Fruit fly (Drosophila melanogaster): ENCODE results near the gene CG5026.

The CG5026 gene

DNA sequence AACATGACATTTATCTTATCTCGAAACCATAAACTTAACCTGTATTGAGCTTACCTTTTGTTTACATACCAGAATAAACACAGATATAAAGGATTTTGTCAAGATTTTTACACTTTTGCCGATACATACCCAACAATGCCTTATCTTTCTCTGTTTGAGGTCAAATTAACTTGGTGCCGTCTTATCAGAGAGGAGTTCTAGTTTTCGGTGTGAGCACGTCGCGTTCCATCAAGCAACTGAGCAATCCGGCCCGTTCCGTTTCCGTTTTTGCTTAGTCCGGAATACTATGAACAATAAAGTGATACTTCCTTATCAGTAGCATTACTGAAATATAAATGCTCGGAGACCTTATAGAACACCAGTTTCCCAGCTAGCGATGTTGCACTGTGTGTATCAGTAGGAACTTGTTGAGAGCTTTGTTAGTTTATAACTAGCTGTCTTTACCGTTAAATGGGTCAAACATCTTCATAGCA, 17.6 kb downstream of the CG5026 start, which contains the start of gene Galk (continued):
- TF ChIP-seq CG15696 (tag; optimal IDR thresholded peaks at IDR 0.05) (no peak), CG13775 (GFP tag; optimal IDR thresholded peaks at IDR 0.05) (no peak), Oaz (GFP tag; IDR thresholded peaks at IDR 0.05) (peak; percentile 48), CG30020 (tag; optimal IDR thresholded peaks at IDR 0.05) (no peak), CG13624 (GFP tag; optimal IDR thresholded peaks at IDR 0.05) (peak; percentile 25), CG2678 (tag; optimal IDR thresholded peaks at IDR 0.05) (peak; percentile 76), hb (GFP tag; IDR thresholded peaks at IDR 0.05; ENCODE audit: partially characterized antibody) (no peak), CG13296 (GFP tag; optimal IDR thresholded peaks at IDR 0.05) (peak; percentile 78), bsh (GFP tag; optimal IDR thresholded peaks at IDR 0.05) (peak in 1 of 2 experiments; percentile 49), CG12299 (tag; optimal IDR thresholded peaks at IDR 0.05) (peak; percentile 48), NFAT (GFP tag; IDR thresholded peaks at IDR 0.05) (peak; percentile 87), CHES-1-like (GFP tag; optimal IDR thresholded peaks at IDR 0.05) (peak; percentile 58), CG6854 (GFP tag; optimal IDR thresholded peaks at IDR 0.05) (peak; percentile 51), Dip3 (GFP tag; optimal IDR thresholded peaks at IDR 0.05) (peak; percentile 43), sc (optimal IDR thresholded peaks at IDR 0.05) (no peak), sc (GFP tag; optimal IDR thresholded peaks at IDR 0.05) (peak; percentile 2), CG34376 (GFP tag; optimal IDR thresholded peaks at IDR 0.05) (peak; percentile 95), emc (GFP tag; optimal IDR thresholded peaks at IDR 0.05) (peak; percentile 1), CG18599 (GFP tag; optimal IDR thresholded peaks at IDR 0.05) (peak; percentile 85), CG17802 (tag; optimal IDR thresholded peaks at IDR 0.05) (peak; percentile 25), H15 (GFP tag; IDR thresholded peaks at IDR 0.05) (no peak), Ets97D (GFP tag; optimal IDR thresholded peaks at IDR 0.05) (peak; percentile 11), crc (GFP tag; optimal IDR thresholded peaks at IDR 0.05) (no peak), CG7839 (tag; optimal IDR thresholded peaks at IDR 0.05) (peak; percentile 59), Side (GFP tag; optimal IDR thresholded peaks at IDR 0.05) (peak; percentile 66), CG1233 (GFP tag; optimal IDR thresholded peaks at IDR 0.05) (peak; percentile 4), CG2120 (GFP tag; optimal IDR thresholded peaks at IDR 0.05) (peak; percentile 87), prd (optimal IDR thresholded peaks at IDR 0.05) (no peak), prd (GFP tag; IDR thresholded peaks at IDR 0.05) (peak; percentile 68), row (GFP tag; IDR thresholded peaks at IDR 0.05) (peak; percentile 92), fd64A (GFP tag; optimal IDR thresholded peaks at IDR 0.05) (peak; percentile 83), wdn (GFP tag; IDR thresholded peaks at IDR 0.05) (peak; percentile 68), zf30C (GFP tag; optimal IDR thresholded peaks at IDR 0.05) (no peak), Xrp1 (GFP tag; IDR thresholded peaks at IDR 0.05) (no peak; the same call in 1 of the 2 replicates), NC2α (GFP tag; optimal IDR thresholded peaks at IDR 0.05) (no peak), CG31441 (GFP tag; IDR thresholded peaks at IDR 0.05) (0 out of 2 replicates have a peak, but pooled peaks have one; percentile 27), bowl (GFP tag; IDR thresholded peaks at IDR 0.05) (0 out of 2 replicates have a peak, but pooled peaks have one; percentile 10), HHEX (GFP tag; optimal IDR thresholded peaks at IDR 0.05) (peak; percentile 63), wek (GFP tag; optimal IDR thresholded peaks at IDR 0.05) (peak; percentile 82), Optix (GFP tag; IDR thresholded peaks at IDR 0.05) (peak; percentile 49; the same call in 1 of the 3 replicates), CG18476 (GFP tag; optimal IDR thresholded peaks at IDR 0.05) (peak; percentile 8), CG7556 (GFP tag; optimal IDR thresholded peaks at IDR 0.05) (peak; percentile 28), Adf1 (GFP tag; IDR thresholded peaks at IDR 0.05) (peak; percentile 52), Hr3 (GFP tag; optimal IDR thresholded peaks at IDR 0.05) (peak; percentile 45), CG16779 (GFP tag; IDR thresholded peaks at IDR 0.05) (peak; percentile 86), CG11696 (GFP tag; IDR thresholded peaks at IDR 0.05) (peak; percentile 54; the same call in 1 of the 2 replicates), CG6272 (GFP tag; IDR thresholded peaks at IDR 0.05) (0 out of 2 replicates have a peak, but pooled peaks have one; percentile 21), CG3163 (GFP tag; optimal IDR thresholded peaks at IDR 0.05) (peak; percentile 5), CG1529 (GFP tag; optimal IDR thresholded peaks at IDR 0.05) (peak; percentile 26), shn (GFP tag; optimal IDR thresholded peaks at IDR 0.05) (peak; percentile 55), C15 (GFP tag; IDR thresholded peaks at IDR 0.05) (0 out of 3 replicates have a peak, but pooled peaks have one; percentile 57)
